Worm (Caenorhabditis elegans) whole organism, late embryonic: ENCODE measurements around the gene F02E11.2.

Experiments used
- K02D7.2 ChIP-seq: sonication (generic microtip); optimal IDR thresholded peaks from 2 replicates; lab custom pipeline; 2017; ENCODE audit warnings: mild to moderate bottlenecking, missing genetic modification characterization, missing compliant biosample characterization
- ceh-22 ChIP-seq: sonication (generic microtip); optimal IDR thresholded peaks from 2 replicates; lab custom pipeline; 2017; ENCODE audit warnings: missing biosample characterization, missing genetic modification characterization
- dmd-4 ChIP-seq: sonication (generic microtip); optimal IDR thresholded peaks from 2 replicates; lab custom pipeline; 2016; ENCODE audit warnings: borderline replicate concordance, missing genetic modification characterization, missing compliant biosample characterization
- hlh-13 ChIP-seq: fragments of 200-800 bp; sonication (Bioruptor generic); optimal IDR thresholded peaks from 2 replicates; lab custom pipeline; 2018; ENCODE audit warnings: mild to moderate bottlenecking, missing genetic modification characterization, missing compliant biosample characterization
- nhr-11 ChIP-seq: fragments of 150-350 bp; optimal IDR thresholded peaks from 2 replicates; lab custom pipeline; 2014; ENCODE audit warnings: missing biosample characterization, missing genetic modification characterization
- odd-2 ChIP-seq: sonication (generic microtip); optimal IDR thresholded peaks from 2 replicates; lab custom pipeline; 2017; ENCODE audit warnings: antibody characterized with exemption, mild to moderate bottlenecking, missing genetic modification characterization, missing compliant biosample characterization
- pqm-1 ChIP-seq: sonication (generic microtip); optimal IDR thresholded peaks from 2 replicates; lab custom pipeline; 2016; ENCODE audit warnings: missing genetic modification characterization, missing compliant biosample characterization
- sox-2 ChIP-seq: fragments of 200-800 bp; sonication (Bioruptor generic); IDR thresholded peaks from 2 replicates; pipeline ENCODE4 v1.3.6; 2022; ENCODE audit warnings: missing genetic modification reagents, missing genetic modification characterization, missing compliant biosample characterization

ce11 chrII:3244758-3245157, 17.8 kb upstream of the F02E11.2 start:
- TF ChIP-seq odd-2 (tag; lab: Kevin White, UChicago), result no peak
- no peak for TF ChIP-seq K02D7.2 (tag; lab: Kevin White, UChicago)
- no peak for TF ChIP-seq dmd-4 (tag; lab: Kevin White, UChicago)
- TF ChIP-seq ceh-22 (tag; lab: Kevin White, UChicago), result no peak
- no peak for TF ChIP-seq nhr-11 (tag; lab: Kevin White, UChicago)
- no peak for TF ChIP-seq pqm-1 (tag; lab: Kevin White, UChicago)
- no peak for TF ChIP-seq sox-2 (GFP tag; lab: Robert Waterston, UW)
- no peak for TF ChIP-seq hlh-13
